Fruit fly (Drosophila melanogaster) whole organism, pupa: Measurements from ENCODE around the gene CG12608.
A peak's percentile ranks its signal among the peaks of the same experiment; 100 is the strongest.

Experiments used
- CG10348 ChIP-seq: fragments of 200-800 bp; sonication (Bioruptor generic); IDR thresholded peaks from 2 replicates; pipeline ENCODE4 v1.3.6; 2022; ENCODE audit warnings: missing biosample characterization, missing genetic modification characterization
- CG12605 ChIP-seq: fragments of 200-800 bp; sonication (Bioruptor generic); IDR thresholded peaks from 2 replicates; pipeline ENCODE4 v1.3.6; 2022; ENCODE audit warnings: missing biosample characterization, missing genetic modification characterization
- CG13204 ChIP-seq: fragments of 200-800 bp; sonication (Bioruptor generic); optimal IDR thresholded peaks from 2 replicates; lab custom pipeline; 2018; ENCODE audit warnings: missing biosample characterization, mild to moderate bottlenecking, missing genetic modification characterization, moderate library complexity
- CG14655 ChIP-seq: fragments of 200-800 bp; sonication (Bioruptor generic); optimal IDR thresholded peaks from 3 replicates; lab custom pipeline; 2017; ENCODE audit warnings: mild to moderate bottlenecking, missing biosample characterization, missing genetic modification reagents, missing genetic modification characterization
- CG15710 ChIP-seq: fragments of 200-800 bp; sonication (Bioruptor generic); optimal IDR thresholded peaks from 2 replicates; lab custom pipeline; 2018; ENCODE audit warnings: missing biosample characterization, mild to moderate bottlenecking, missing genetic modification characterization, moderate library complexity
- CG17806 ChIP-seq: fragments of 200-800 bp; sonication (Bioruptor generic); optimal IDR thresholded peaks from 2 replicates; lab custom pipeline; 2018; ENCODE audit warnings: missing biosample characterization, mild to moderate bottlenecking, missing genetic modification characterization, moderate library complexity
- CG32121 ChIP-seq: fragments of 200-800 bp; sonication (Bioruptor generic); IDR thresholded peaks from 2 replicates; pipeline ENCODE4 v1.3.6; 2022; ENCODE audit warnings: missing biosample characterization, missing genetic modification characterization
- CG34367 ChIP-seq: fragments of 200-800 bp; sonication (Bioruptor generic); optimal IDR thresholded peaks from 2 replicates; lab custom pipeline; 2018; ENCODE audit warnings: missing biosample characterization, mild to moderate bottlenecking, missing genetic modification characterization
- CG4496 ChIP-seq: fragments of 200-800 bp; sonication (Bioruptor generic); IDR thresholded peaks from 3 replicates; pipeline ENCODE4 v1.3.6; 2022; ENCODE audit warnings: missing biosample characterization, missing genetic modification characterization
- CG8159 ChIP-seq: fragments of 200-800 bp; sonication (Bioruptor generic); optimal IDR thresholded peaks from 3 replicates; lab custom pipeline; 2018; ENCODE audit warnings: missing biosample characterization, mild to moderate bottlenecking, missing genetic modification characterization, moderate library complexity
- CG8301 ChIP-seq: fragments of 200-800 bp; sonication (Bioruptor generic); optimal IDR thresholded peaks from 2 replicates; lab custom pipeline; 2018; ENCODE audit warnings: missing biosample characterization, mild to moderate bottlenecking, missing genetic modification characterization
- CG9948 ChIP-seq: fragments of 200-800 bp; sonication (Bioruptor generic); optimal IDR thresholded peaks from 2 replicates; lab custom pipeline; 2018; ENCODE audit warnings: missing biosample characterization, mild to moderate bottlenecking, missing genetic modification characterization, moderate library complexity
- D1 ChIP-seq: fragments of 200-800 bp; sonication (Bioruptor generic); optimal IDR thresholded peaks from 2 replicates; lab custom pipeline; 2018; ENCODE audit warnings: missing biosample characterization, mild to moderate bottlenecking, missing genetic modification characterization, moderate library complexity
- EcR ChIP-seq: fragments of 200-800 bp; sonication (Bioruptor generic); optimal IDR thresholded peaks from 3 replicates; lab custom pipeline; 2019; ENCODE audit warnings: missing biosample characterization, missing genetic modification characterization, mild to moderate bottlenecking, moderate library complexity, missing genetic modification reagents
- Ets98B ChIP-seq: fragments of 200-800 bp; sonication (Bioruptor generic); IDR thresholded peaks from 2 replicates; pipeline ENCODE4 v1.3.6; 2022; ENCODE audit warnings: missing biosample characterization, missing genetic modification characterization
- Pif1A ChIP-seq: fragments of 200-800 bp; sonication (Bioruptor generic); optimal IDR thresholded peaks from 3 replicates; lab custom pipeline; 2016; ENCODE audit warnings: missing biosample characterization, missing genetic modification characterization
- Pif1B ChIP-seq: fragments of 200-800 bp; sonication (Bioruptor generic); optimal IDR thresholded peaks from 3 replicates; lab custom pipeline; 2016; ENCODE audit warnings: missing biosample characterization, missing genetic modification characterization
- Snoo ChIP-seq: fragments of 200-800 bp; sonication (Bioruptor generic); optimal IDR thresholded peaks from 3 replicates; lab custom pipeline; 2017; ENCODE audit warnings: missing biosample characterization, mild to moderate bottlenecking, missing genetic modification characterization, inconsistent platforms
- fd96Ca ChIP-seq: fragments of 200-800 bp; sonication (Bioruptor generic); IDR thresholded peaks from 3 replicates; pipeline ENCODE4 v1.3.6; 2022; ENCODE audit warnings: missing biosample characterization, missing genetic modification characterization
- gl ChIP-seq: fragments of 200-800 bp; sonication (Bioruptor generic); optimal IDR thresholded peaks from 2 replicates; lab custom pipeline; 2018; ENCODE audit warnings: missing biosample characterization, mild to moderate bottlenecking, missing genetic modification characterization
- rn ChIP-seq: fragments of 200-800 bp; sonication (Bioruptor generic); IDR thresholded peaks from 2 replicates; pipeline ENCODE4 v1.3.6; 2022; ENCODE audit warnings: missing biosample characterization, missing genetic modification characterization

CG12608 gene

DNA sequence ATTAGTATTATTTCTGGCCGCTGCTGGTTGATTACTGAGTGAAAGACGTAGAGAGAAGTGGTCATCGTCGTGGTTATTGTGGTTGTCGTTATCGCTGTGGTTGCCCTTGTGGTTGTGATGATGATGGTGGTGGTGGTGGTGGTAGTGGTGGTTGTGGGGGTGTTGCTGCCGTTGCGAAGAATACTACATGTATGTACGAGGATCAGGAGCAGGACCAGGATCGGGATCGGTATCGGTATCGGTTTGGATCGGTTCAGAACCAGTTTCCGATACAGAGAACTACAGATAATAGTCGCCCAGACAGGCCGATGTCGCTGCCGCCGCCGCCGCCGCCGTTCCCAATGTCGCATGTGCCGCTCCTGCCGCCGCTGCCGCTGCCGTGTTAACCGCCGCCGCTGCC is 8.3 kb upstream of the CG12608 start:
- TF ChIP-seq CG4496 (no peak), fd96Ca (GFP tag; lab: Robert Waterston, UW) (no peak), CG32121 (GFP tag; lab: Robert Waterston, UW) (no peak), CG34367 (tag; lab: Kevin White, UChicago) (no peak), D1 (tag; lab: Kevin White, UChicago) (no peak), CG14655 (no peak), Snoo (tag; lab: Kevin White, UChicago) (no peak), Ets98B (no peak), CG12605 (GFP tag; lab: Robert Waterston, UW) (no peak), Pif1B (GFP tag; lab: Kevin White, UChicago) (no peak), gl (tag; lab: Kevin White, UChicago) (no peak), CG17806 (tag; lab: Kevin White, UChicago) (no peak), CG13204 (GFP tag; lab: Kevin White, UChicago) (no peak), CG8159 (tag; lab: Kevin White, UChicago) (no peak), Pif1A (GFP tag; lab: Kevin White, UChicago) (no peak), CG15710 (no peak), EcR (GFP tag; lab: Kevin White, UChicago) (no peak), rn (GFP tag; lab: Robert Waterston, UW) (no peak), CG10348 (GFP tag; lab: Robert Waterston, UW) (no peak), CG9948 (tag; lab: Kevin White, UChicago) (no peak)

- TF ChIP-seq CG13204 (GFP tag; lab: Kevin White, UChicago): no peak
- no peak for TF ChIP-seq CG32121 (GFP tag; lab: Robert Waterston, UW)
These were observed 2.4 kb downstream of the CG12608 start, which contains the start of gene CG9123 for dm6 chrX:15342017-15342416. Gene CG9123, minus strand, starts transcription at chrX:15342117.

dm6 chrX:15335845-15336453 is 8.5 kb downstream of the CG12608 start:
- TF ChIP-seq gl (tag; lab: Kevin White, UChicago) (no peak), CG15710 (no peak), fd96Ca (GFP tag; lab: Robert Waterston, UW) (no peak), Ets98B (no peak), EcR (GFP tag; lab: Kevin White, UChicago) (no peak), CG12605 (GFP tag; lab: Robert Waterston, UW) (no peak), CG8301 (tag; lab: Kevin White, UChicago) (no peak), CG13204 (GFP tag; lab: Kevin White, UChicago) (no peak), Pif1B (GFP tag; lab: Kevin White, UChicago) (no peak)

- TF ChIP-seq CG14655 (no peak), CG9948 (tag; lab: Kevin White, UChicago) (no peak), CG17806 (tag; lab: Kevin White, UChicago) (no peak), CG13204 (GFP tag; lab: Kevin White, UChicago) (peak; percentile 43), CG34367 (tag; lab: Kevin White, UChicago) (no peak), gl (tag; lab: Kevin White, UChicago) (no peak), CG8301 (tag; lab: Kevin White, UChicago) (no peak), EcR (GFP tag; lab: Kevin White, UChicago) (peak; percentile 10), CG32121 (GFP tag; lab: Robert Waterston, UW) (no peak), Snoo (tag; lab: Kevin White, UChicago) (no peak), Ets98B (no peak), Pif1B (GFP tag; lab: Kevin White, UChicago) (no peak), rn (GFP tag; lab: Robert Waterston, UW) (no peak), CG10348 (GFP tag; lab: Robert Waterston, UW) (no peak)
These were observed 9.4 kb downstream of the CG12608 start for dm6 chrX:15334999-15335398.

DNA sequence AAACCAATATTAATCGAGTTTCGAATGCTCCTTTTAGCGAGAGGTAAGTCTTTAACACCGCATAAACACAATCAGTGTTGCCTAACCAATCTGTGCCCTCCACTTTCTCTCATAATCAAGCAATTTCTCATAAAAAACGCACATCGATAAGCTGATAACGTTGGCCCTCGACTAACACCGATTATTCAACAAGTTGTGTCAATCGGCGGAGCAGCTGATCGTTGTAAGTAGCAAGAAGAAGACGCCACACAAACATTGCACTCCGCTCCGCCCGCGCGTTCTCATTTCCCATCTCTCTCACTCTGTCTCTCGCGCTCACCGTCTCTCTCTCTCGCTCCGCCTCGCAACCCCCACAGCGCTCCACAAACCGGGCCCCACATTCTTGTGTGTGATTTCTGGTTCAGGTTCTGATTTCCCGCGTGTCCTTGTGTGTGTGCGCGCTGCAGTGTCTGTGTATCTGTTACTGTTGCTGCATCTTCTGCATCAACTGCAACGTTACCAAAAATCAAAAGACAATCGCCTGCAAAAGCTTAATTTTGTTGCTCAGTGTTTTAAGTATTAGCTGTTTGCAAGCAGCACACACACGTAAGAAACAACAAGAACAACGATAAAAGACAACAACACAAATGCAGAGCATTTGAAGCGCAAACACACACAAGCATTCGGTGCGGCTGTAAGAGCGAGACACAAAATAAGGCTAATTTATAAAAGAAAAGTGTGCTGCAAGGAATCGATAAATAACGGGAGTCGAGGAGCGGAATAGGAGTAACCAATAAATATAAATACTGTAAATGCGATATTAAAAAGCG is 11.2 kb downstream of the CG12608 start, which contains the start of the genes CG9114 and HDAC6:
Gene CG9114 (minus strand): TSS at position 89 of the 809 bp plus-strand sequence.
Gene HDAC6 (plus strand): TSS at position 245 of the 809 bp plus-strand sequence.
- TF ChIP-seq CG32121 (GFP tag; lab: Robert Waterston, UW): peak; percentile 55
- no peak for TF ChIP-seq rn (GFP tag; lab: Robert Waterston, UW)
- TF ChIP-seq fd96Ca (GFP tag; lab: Robert Waterston, UW): peak; percentile 48; the same call in 2 of the 3 replicates
- TF ChIP-seq Ets98B: peak; percentile 32; the same call in 1 of the 2 replicates
- peak; percentile 2 for TF ChIP-seq CG15710
- TF ChIP-seq CG8301 (tag; lab: Kevin White, UChicago): no peak
- peak; percentile 55 for TF ChIP-seq CG12605 (GFP tag; lab: Robert Waterston, UW)
- TF ChIP-seq gl (tag; lab: Kevin White, UChicago): no peak
- peak; percentile 32 for TF ChIP-seq CG13204 (GFP tag; lab: Kevin White, UChicago)
- no peak for TF ChIP-seq Snoo (tag; lab: Kevin White, UChicago)
- no peak for TF ChIP-seq Pif1B (GFP tag; lab: Kevin White, UChicago)
- peak; percentile 53; the same call in 2 of the 3 replicates for TF ChIP-seq CG4496
- no peak for TF ChIP-seq CG14655
- no peak for TF ChIP-seq CG10348 (GFP tag; lab: Robert Waterston, UW)
- no peak for TF ChIP-seq Pif1A (GFP tag; lab: Kevin White, UChicago)
- peak; percentile 21 for TF ChIP-seq EcR (GFP tag; lab: Kevin White, UChicago)
